Fruit fly (Drosophila melanogaster): ENCODE data around the gene Sgs8.

Sgs8 gene

DNA sequence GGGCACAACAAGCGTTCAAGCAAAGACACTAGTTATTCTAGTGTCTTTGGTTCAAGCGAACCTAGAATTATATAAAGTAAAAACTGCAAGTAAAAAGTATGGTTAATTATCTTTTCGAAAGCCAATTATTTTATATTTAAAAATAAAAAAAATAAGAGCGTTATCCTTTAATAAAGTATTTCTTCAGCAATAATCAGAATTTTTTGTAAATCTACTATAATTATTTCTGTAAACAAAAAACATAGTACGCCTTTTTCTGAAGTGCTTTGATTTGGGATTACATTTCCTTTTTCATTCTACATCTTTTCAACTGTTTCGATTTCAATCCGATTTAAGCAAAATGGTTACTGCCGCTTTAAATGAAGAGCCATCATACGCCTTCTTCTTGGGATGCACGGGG, 34.5 kb downstream of the Sgs8 start, which contains the start of gene Vha16-2:
Gene Vha16-2, plus strand, starts transcription at position 301 of the 400 bp plus-strand sequence.
- TF ChIP-seq ac (GFP tag; optimal IDR thresholded peaks at IDR 0.05): no peak
- no peak for TF ChIP-seq Hr39 (optimal IDR thresholded peaks at IDR 0.05)
- no peak for TF ChIP-seq ash1 (GFP tag; optimal IDR thresholded peaks at IDR 0.05)
- TF ChIP-seq Nf-YC (tag; optimal IDR thresholded peaks at IDR 0.05): no peak
- no peak for TF ChIP-seq kah (GFP tag; optimal IDR thresholded peaks at IDR 0.05)
- TF ChIP-seq CG15011 (GFP tag; optimal IDR thresholded peaks at IDR 0.05): no peak
- TF ChIP-seq grau (tag; optimal IDR thresholded peaks at IDR 0.05): no peak
- TF ChIP-seq HLHmδ (GFP tag; optimal IDR thresholded peaks at IDR 0.05): no peak
- TF ChIP-seq gcm2 (GFP tag; optimal IDR thresholded peaks at IDR 0.05): no peak
- no peak for TF ChIP-seq bowl (GFP tag; IDR thresholded peaks at IDR 0.05)
- no peak for TF ChIP-seq D19B (GFP tag; optimal IDR thresholded peaks at IDR 0.05)
- no peak for TF ChIP-seq z (GFP tag; IDR thresholded peaks at IDR 0.05)
- TF ChIP-seq tgo (GFP tag; IDR thresholded peaks at IDR 0.05): no peak
- no peak for TF ChIP-seq eve (GFP tag; optimal IDR thresholded peaks at IDR 0.05)
- no peak for TF ChIP-seq esg (GFP tag; conservative IDR thresholded peaks at IDR 0.05)

DNA sequence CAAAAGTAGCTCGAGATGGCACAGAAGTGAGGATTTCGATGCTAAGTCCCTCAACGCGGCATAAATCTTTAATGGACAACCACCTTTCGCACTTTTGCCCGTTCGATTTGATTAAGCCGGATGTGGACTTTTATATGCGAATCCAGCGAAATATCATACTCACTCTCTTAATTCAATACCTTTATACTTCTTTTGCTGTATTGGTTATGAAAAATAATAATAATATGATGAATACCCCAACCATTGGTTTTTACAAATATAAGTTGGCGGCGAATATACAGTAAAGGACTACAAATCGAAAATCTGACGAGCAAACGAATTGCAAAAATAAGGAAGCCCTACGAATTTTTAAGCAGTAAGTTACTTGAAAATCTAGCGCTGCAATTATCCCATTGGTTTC, 36.2 kb downstream of the Sgs8 start, which contains the start of gene Vha16-3:
Gene Vha16-3, plus strand, starts transcription at position 301 of the 400 bp plus-strand sequence.
- no peak for TF ChIP-seq CG30431 (GFP tag; optimal IDR thresholded peaks at IDR 0.05)
- no peak for TF ChIP-seq ind (GFP tag; optimal IDR thresholded peaks at IDR 0.05)
- no peak for TF ChIP-seq CG13123 (GFP tag; optimal IDR thresholded peaks at IDR 0.05)
- no peak for TF ChIP-seq CTCF (GFP tag; optimal IDR thresholded peaks at IDR 0.05)
- no peak for TF ChIP-seq NfI (GFP tag; optimal IDR thresholded peaks at IDR 0.05)
- no peak for TF ChIP-seq Six4 (GFP tag; optimal IDR thresholded peaks at IDR 0.05)

DNA sequence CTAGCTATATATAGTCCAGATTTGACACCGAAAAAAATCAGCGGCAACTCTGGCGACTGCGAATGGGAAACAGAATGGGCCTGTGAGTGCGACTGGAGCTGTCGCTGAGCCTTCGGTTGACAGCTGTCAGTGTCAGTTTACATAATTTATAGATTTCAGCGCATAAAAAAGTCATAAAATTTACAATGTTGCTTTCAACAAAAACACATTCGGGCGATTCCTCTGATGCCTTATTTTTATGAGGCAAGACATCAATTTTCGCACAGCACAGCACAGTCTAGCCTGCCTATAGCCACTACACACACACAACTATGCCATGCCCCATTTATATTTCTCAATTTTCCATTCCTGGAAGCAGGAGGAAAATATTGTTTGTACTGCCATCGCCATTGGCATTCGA, 36.8 kb downstream of the Sgs8 start:
- no peak for TF ChIP-seq Max (GFP tag; optimal IDR thresholded peaks at IDR 0.05)
- TF ChIP-seq grau (tag; optimal IDR thresholded peaks at IDR 0.05): peak; percentile 28
- TF ChIP-seq CG3281 (GFP tag; optimal IDR thresholded peaks at IDR 0.05): no peak
- TF ChIP-seq NK7.1 (GFP tag; optimal IDR thresholded peaks at IDR 0.05): no peak
- no peak for TF ChIP-seq pnt (GFP tag; optimal IDR thresholded peaks at IDR 0.05)
- TF ChIP-seq CG30403 (GFP tag; optimal IDR thresholded peaks at IDR 0.05): no peak
- TF ChIP-seq exex (tag; optimal IDR thresholded peaks at IDR 0.05): no peak
- TF ChIP-seq GATAe (GFP tag; conservative IDR thresholded peaks at IDR 0.05): no peak
- no peak for TF ChIP-seq zen (tag; optimal IDR thresholded peaks at IDR 0.05)
- no peak for TF ChIP-seq gsb (GFP tag; IDR thresholded peaks at IDR 0.05)
- TF ChIP-seq Med (GFP tag): peak; percentile 28
- no peak for TF ChIP-seq Dip2 (GFP tag; IDR thresholded peaks at IDR 0.05)
- no peak for TF ChIP-seq scrt (GFP tag; optimal IDR thresholded peaks at IDR 0.05)
- peak; percentile 6 for TF ChIP-seq Abd-B (GFP tag; optimal IDR thresholded peaks at IDR 0.05)
- no peak for TF ChIP-seq CG8089 (GFP tag; optimal IDR thresholded peaks at IDR 0.05)
- TF ChIP-seq bowl (GFP tag; IDR thresholded peaks at IDR 0.05): no peak
- TF ChIP-seq CG18262 (tag; optimal IDR thresholded peaks at IDR 0.05): no peak
- no peak for TF ChIP-seq pho (GFP tag; optimal IDR thresholded peaks at IDR 0.05)
- no peak for TF ChIP-seq kay (GFP tag; optimal IDR thresholded peaks at IDR 0.05)
- TF ChIP-seq sens (GFP tag): peak; percentile 33
- no peak for TF ChIP-seq ATbp (GFP tag; optimal IDR thresholded peaks at IDR 0.05)
- TF ChIP-seq cwo (GFP tag; optimal IDR thresholded peaks at IDR 0.05): no peak
- no peak for TF ChIP-seq CG9727 (GFP tag; optimal IDR thresholded peaks at IDR 0.05)
- no peak for TF ChIP-seq CG17186 (GFP tag; optimal IDR thresholded peaks at IDR 0.05)
- no peak for TF ChIP-seq CG9797 (GFP tag; optimal IDR thresholded peaks at IDR 0.05)
- no peak for TF ChIP-seq prd (optimal IDR thresholded peaks at IDR 0.05)
- TF ChIP-seq prd (GFP tag; IDR thresholded peaks at IDR 0.05): peak; percentile 17; the same call in 1 of the 3 replicates
- TF ChIP-seq z (GFP tag; IDR thresholded peaks at IDR 0.05): no peak
